Fruit fly (Drosophila melanogaster): ENCODE measurements around the gene Rcd-1.

Gene Rcd-1

dm6 chrX:19622924-19623323 is 15.6 kb upstream of the Rcd-1 start, which contains the start of the genes Naa20A and MKP-4 (continued):
- TF ChIP-seq sc (optimal IDR thresholded peaks at IDR 0.05) = no peak
- no peak for TF ChIP-seq sc (GFP tag; optimal IDR thresholded peaks at IDR 0.05)
- no peak for TF ChIP-seq HLH54F (GFP tag; optimal IDR thresholded peaks at IDR 0.05)
- TF ChIP-seq gfzf (GFP tag; optimal IDR thresholded peaks at IDR 0.05) = peak; percentile 62
- no peak for TF ChIP-seq sr (GFP tag; IDR thresholded peaks at IDR 0.05)
- no peak for TF ChIP-seq CG15269 (tag; optimal IDR thresholded peaks at IDR 0.05)
- TF ChIP-seq CG11723 (GFP tag; optimal IDR thresholded peaks at IDR 0.05) = no peak
- TF ChIP-seq gce (GFP tag; IDR thresholded peaks at IDR 0.05) = no peak
- no peak for TF ChIP-seq CG14050 (GFP tag; IDR thresholded peaks at IDR 0.05)
- TF ChIP-seq kay (GFP tag; optimal IDR thresholded peaks at IDR 0.05) = no peak
- TF ChIP-seq CG8281 (tag; optimal IDR thresholded peaks at IDR 0.05) = no peak
- TF ChIP-seq CG3847 (GFP tag; IDR thresholded peaks at IDR 0.05) = no peak
- TF ChIP-seq Med (GFP tag) = peak; percentile 87
- TF ChIP-seq CG6765 (GFP tag; optimal IDR thresholded peaks at IDR 0.05) = no peak
- TF ChIP-seq Bgb (GFP tag; IDR thresholded peaks at IDR 0.05; ENCODE audit: partially characterized antibody) = peak; percentile 77; the same call in 1 of the 2 replicates
- no peak for TF ChIP-seq Usf (GFP tag; optimal IDR thresholded peaks at IDR 0.05)
- no peak for TF ChIP-seq CG10267 (tag; optimal IDR thresholded peaks at IDR 0.05)
- no peak for TF ChIP-seq wek (GFP tag; optimal IDR thresholded peaks at IDR 0.05)
- TF ChIP-seq NfI (GFP tag; optimal IDR thresholded peaks at IDR 0.05) = no peak
- TF ChIP-seq CG6689 (GFP tag; IDR thresholded peaks at IDR 0.05) = no peak
- no peak for TF ChIP-seq CG3065 (GFP tag; optimal IDR thresholded peaks at IDR 0.05)
- no peak for TF ChIP-seq insv (GFP tag; optimal IDR thresholded peaks at IDR 0.05)
- no peak for TF ChIP-seq Meics (GFP tag; optimal IDR thresholded peaks at IDR 0.05)
- TF ChIP-seq TFAM (GFP tag; optimal IDR thresholded peaks at IDR 0.05) = no peak
- no peak for TF ChIP-seq Sry-β (GFP tag; optimal IDR thresholded peaks at IDR 0.05)
- TF ChIP-seq Opbp (GFP tag; IDR thresholded peaks at IDR 0.05; ENCODE audit: partially characterized antibody) = peak; percentile 76
- TF ChIP-seq CG10654 (GFP tag; optimal IDR thresholded peaks at IDR 0.05) = no peak
- no peak for TF ChIP-seq CG17328 (GFP tag; IDR thresholded peaks at IDR 0.05)
- peak; percentile 69; the same call in 1 of the 4 replicates for TF ChIP-seq chinmo (GFP tag; IDR thresholded peaks at IDR 0.05; ENCODE audit: partially characterized antibody)
- no peak for TF ChIP-seq eyg (GFP tag; optimal IDR thresholded peaks at IDR 0.05)
- no peak for TF ChIP-seq emc (GFP tag; optimal IDR thresholded peaks at IDR 0.05)
- TF ChIP-seq ab (GFP tag; optimal IDR thresholded peaks at IDR 0.05) = no peak
- no peak for TF ChIP-seq CG10274 (GFP tag; optimal IDR thresholded peaks at IDR 0.05)
- no peak for TF ChIP-seq CG1603 (tag; optimal IDR thresholded peaks at IDR 0.05)
- peak; percentile 76 for TF ChIP-seq unc-4 (GFP tag; IDR thresholded peaks at IDR 0.05; ENCODE audit: partially characterized antibody)
- TF ChIP-seq CG17568 (GFP tag; optimal IDR thresholded peaks at IDR 0.05) = no peak
- no peak for TF ChIP-seq CG6683 (GFP tag; optimal IDR thresholded peaks at IDR 0.05)
- peak; percentile 15; the same call in 1 of the 2 replicates for TF ChIP-seq ssp (GFP tag; IDR thresholded peaks at IDR 0.05)
- no peak for TF ChIP-seq CG3995 (GFP tag; optimal IDR thresholded peaks at IDR 0.05)
- TF ChIP-seq Doc2 (GFP tag; IDR thresholded peaks at IDR 0.05) = no peak
- TF ChIP-seq gcm2 (GFP tag; optimal IDR thresholded peaks at IDR 0.05) = no peak
- no peak for TF ChIP-seq CG12744 (GFP tag; optimal IDR thresholded peaks at IDR 0.05)
- no peak for TF ChIP-seq tll (GFP tag; optimal IDR thresholded peaks at IDR 0.05)
- no peak for TF ChIP-seq CG4360 (GFP tag; IDR thresholded peaks at IDR 0.05)
- no peak for TF ChIP-seq CG12769 (tag; optimal IDR thresholded peaks at IDR 0.05)
- TF ChIP-seq CG12391 (tag; optimal IDR thresholded peaks at IDR 0.05) = no peak
- no peak for TF ChIP-seq CG1832 (GFP tag; optimal IDR thresholded peaks at IDR 0.05)
- TF ChIP-seq CG18764 (GFP tag; optimal IDR thresholded peaks at IDR 0.05) = no peak
- TF ChIP-seq CG4404 (GFP tag; IDR thresholded peaks at IDR 0.05) = no peak
- TF ChIP-seq CG31388 (GFP tag; optimal IDR thresholded peaks at IDR 0.05) = no peak
- no peak for TF ChIP-seq ERR (GFP tag; optimal IDR thresholded peaks at IDR 0.05)

Data from whole organism, embryonic.